Fruit fly (Drosophila melanogaster): ENCODE results near the gene CG32365.

The CG32365 gene

DNA sequence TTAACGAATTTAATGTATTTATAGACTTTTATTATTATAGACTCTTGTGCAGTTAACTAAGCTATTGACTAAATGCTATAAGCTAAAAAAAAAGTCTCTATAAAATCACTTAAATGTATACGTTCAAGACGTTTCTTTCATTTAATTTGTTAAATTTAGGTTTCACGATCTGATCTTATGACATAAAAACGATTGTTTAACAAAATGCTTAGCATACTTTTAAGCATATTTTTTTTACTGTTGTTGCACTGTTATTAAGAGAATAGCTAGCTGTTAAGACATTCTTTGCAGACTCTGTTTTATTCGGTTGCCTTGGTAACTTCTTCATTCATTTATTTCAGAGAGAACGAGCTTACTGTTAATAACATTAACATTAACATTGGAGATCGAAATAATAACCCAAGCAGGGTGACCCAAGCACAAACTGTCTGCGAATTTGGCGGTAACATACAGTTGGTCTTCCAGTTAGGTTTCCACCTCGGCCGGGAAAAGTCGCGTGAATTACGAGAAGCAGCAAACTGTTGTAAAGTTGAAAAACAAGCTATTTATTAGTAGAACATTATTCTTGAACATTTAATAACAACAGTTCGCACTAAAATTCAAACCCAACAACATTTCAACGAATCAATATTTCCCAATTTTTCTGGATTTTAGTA is at the start of gene CG32365 (continued):
- peak; percentile 6 for TF ChIP-seq HLHmδ (GFP tag; optimal IDR thresholded peaks at IDR 0.05)
- no peak for TF ChIP-seq hkb (optimal IDR thresholded peaks at IDR 0.05)
- peak; percentile 36; the same call in 1 of the 2 replicates for TF ChIP-seq hkb (GFP tag; IDR thresholded peaks at IDR 0.05)
- TF ChIP-seq CG2120 (GFP tag; optimal IDR thresholded peaks at IDR 0.05): peak; percentile 10
- TF ChIP-seq CG42726 (GFP tag; IDR thresholded peaks at IDR 0.05; ENCODE audit: partially characterized antibody): no peak
- no peak for TF ChIP-seq lov (optimal IDR thresholded peaks at IDR 0.05)
- 0 out of 3 replicates have a peak, but pooled peaks have one; percentile 3 for TF ChIP-seq lov (GFP tag; IDR thresholded peaks at IDR 0.05)
- TF ChIP-seq sob (GFP tag; IDR thresholded peaks at IDR 0.05): no peak
- no peak for TF ChIP-seq CG4360 (GFP tag; IDR thresholded peaks at IDR 0.05)
- TF ChIP-seq Dek (tag; optimal IDR thresholded peaks at IDR 0.05): no peak
- TF ChIP-seq CG10959 (GFP tag; IDR thresholded peaks at IDR 0.05): no peak
- no peak for TF ChIP-seq kni (GFP tag; optimal IDR thresholded peaks at IDR 0.05)
- peak; percentile 55 for TF ChIP-seq her (GFP tag; optimal IDR thresholded peaks at IDR 0.05)
- no peak for TF ChIP-seq CG12155 (GFP tag; optimal IDR thresholded peaks at IDR 0.05)
- TF ChIP-seq ro (GFP tag; IDR thresholded peaks at IDR 0.05): no peak
- TF ChIP-seq CG11723 (GFP tag; optimal IDR thresholded peaks at IDR 0.05): no peak
- no peak for TF ChIP-seq Camta (GFP tag; optimal IDR thresholded peaks at IDR 0.05)
- TF ChIP-seq CG7372 (GFP tag; IDR thresholded peaks at IDR 0.05): no peak
- TF ChIP-seq CG17359 (tag; optimal IDR thresholded peaks at IDR 0.05): peak; percentile 42
- TF ChIP-seq HLH54F (GFP tag; optimal IDR thresholded peaks at IDR 0.05): no peak
- TF ChIP-seq fd102C (GFP tag; optimal IDR thresholded peaks at IDR 0.05): no peak
- TF ChIP-seq ac (GFP tag; optimal IDR thresholded peaks at IDR 0.05): no peak
- TF ChIP-seq B-H1 (GFP tag; IDR thresholded peaks at IDR 0.05): no peak
- TF ChIP-seq CG8388 (GFP tag; optimal IDR thresholded peaks at IDR 0.05): peak; percentile 90
- TF ChIP-seq CG15514 (GFP tag; optimal IDR thresholded peaks at IDR 0.05): peak; percentile 39
- no peak for TF ChIP-seq CG4617 (GFP tag; optimal IDR thresholded peaks at IDR 0.05; ENCODE audit: borderline replicate concordance)
- peak; percentile 1 for TF ChIP-seq CG3163 (GFP tag; optimal IDR thresholded peaks at IDR 0.05)
- TF ChIP-seq dan (GFP tag; IDR thresholded peaks at IDR 0.05): no peak
- no peak for TF ChIP-seq inv (GFP tag; IDR thresholded peaks at IDR 0.05; ENCODE audit: partially characterized antibody)
- no peak for TF ChIP-seq twi (tag; optimal IDR thresholded peaks at IDR 0.05)
- peak; percentile 21 for TF ChIP-seq MTF-1 (GFP tag; optimal IDR thresholded peaks at IDR 0.05; ENCODE audit: borderline replicate concordance)
- peak; percentile 45 for TF ChIP-seq CG13894 (tag; optimal IDR thresholded peaks at IDR 0.05)
- no peak for TF ChIP-seq CG1529 (GFP tag; optimal IDR thresholded peaks at IDR 0.05)
- TF ChIP-seq CG9876 (GFP tag; optimal IDR thresholded peaks at IDR 0.05): no peak
- TF ChIP-seq Sox100B (GFP tag; optimal IDR thresholded peaks at IDR 0.05): no peak
- TF ChIP-seq Antp (GFP tag; optimal IDR thresholded peaks at IDR 0.05): no peak
- TF ChIP-seq CG13424 (tag; optimal IDR thresholded peaks at IDR 0.05): peak; percentile 4
- no peak for TF ChIP-seq CG6683 (GFP tag; optimal IDR thresholded peaks at IDR 0.05)
- no peak for TF ChIP-seq slou (GFP tag; optimal IDR thresholded peaks at IDR 0.05)
- peak; percentile 30 for TF ChIP-seq pzg (GFP tag; optimal IDR thresholded peaks at IDR 0.05)
- no peak for TF ChIP-seq ATbp (GFP tag; optimal IDR thresholded peaks at IDR 0.05)
- TF ChIP-seq CG32532 (GFP tag; IDR thresholded peaks at IDR 0.05): peak; percentile 57; the same call in 1 of the 2 replicates
- TF ChIP-seq Blimp-1 (GFP tag; optimal IDR thresholded peaks at IDR 0.05): no peak
- 0 out of 3 replicates have a peak, but pooled peaks have one; percentile 17 for TF ChIP-seq ase (GFP tag; IDR thresholded peaks at IDR 0.05)
- peak; percentile 68 for TF ChIP-seq Rfx (GFP tag; IDR thresholded peaks at IDR 0.05)
- TF ChIP-seq yki (optimal IDR thresholded peaks at IDR 0.05): no peak
- no peak for TF ChIP-seq Spps (tag; optimal IDR thresholded peaks at IDR 0.05)
- TF ChIP-seq pfk (GFP tag; optimal IDR thresholded peaks at IDR 0.05): no peak
- no peak for TF ChIP-seq CG10209 (GFP tag; optimal IDR thresholded peaks at IDR 0.05)
- no peak for TF ChIP-seq Optix (GFP tag; IDR thresholded peaks at IDR 0.05)

Measured in whole organism, embryonic.